Worm (Caenorhabditis elegans) whole organism, L4/young adult: ENCODE results near the gene T28D6.6.

Experiments
- W03F9.2 ChIP-seq: fragments of 150-350 bp; optimal IDR thresholded peaks from 2 replicates; lab custom pipeline; 2014; ENCODE audit warnings: missing biosample characterization, missing genetic modification characterization
- dao-5 ChIP-seq: sonication (generic microtip); optimal IDR thresholded peaks from 2 replicates; lab custom pipeline; 2016; ENCODE audit warnings: missing genotype, missing genetic modification characterization, moderate library complexity, missing compliant biosample characterization
- him-1 ChIP-seq: sonication (generic microtip); optimal IDR thresholded peaks from 2 replicates; lab custom pipeline; 2016; ENCODE audit warnings: missing genotype, missing genetic modification reagents, missing genetic modification characterization, missing compliant biosample characterization

DNA sequence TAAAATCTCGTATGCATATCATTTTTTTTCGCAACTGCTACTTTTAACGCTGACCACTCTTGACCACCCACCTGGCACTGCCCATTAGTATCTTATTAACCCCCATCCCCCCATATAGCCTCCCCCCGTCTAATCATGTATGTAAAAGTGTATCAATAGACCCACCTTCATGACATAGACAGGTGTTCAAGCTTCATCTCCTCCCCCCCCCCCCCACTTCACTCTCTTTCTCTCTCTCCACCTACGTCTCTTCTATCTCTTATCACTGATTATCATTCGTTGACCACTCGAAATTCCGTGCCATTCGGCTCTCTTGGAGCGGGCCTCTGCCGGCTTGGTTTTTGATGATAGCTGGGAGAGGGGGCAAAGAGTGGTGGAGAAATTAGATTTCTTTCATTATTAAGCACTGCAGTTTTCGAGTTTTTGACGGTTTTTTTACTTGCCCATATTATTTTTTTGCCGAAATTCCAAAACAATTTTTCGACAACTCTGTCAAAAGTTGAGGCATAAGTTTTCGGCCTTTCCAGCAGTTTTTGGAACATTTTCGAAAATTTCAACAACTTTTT, 12.9 kb upstream of the T28D6.6 start:
- no peak for TF ChIP-seq him-1 (tag; lab: Kevin White, UChicago)
- no peak for TF ChIP-seq W03F9.2 (tag; lab: Kevin White, UChicago)
- TF ChIP-seq dao-5: no peak
